Fruit fly (Drosophila melanogaster) whole organism, embryonic: Measurements from ENCODE around the gene Rpp30.
A peak's percentile ranks its signal among the peaks of the same experiment; 100 is the strongest.

Experiments
- Ada2b ChIP-seq: fragments of 200-800 bp; sonication (Bioruptor generic); IDR thresholded peaks from 2 replicates; pipeline ENCODE4 v1.3.6; 2022; ENCODE audit warnings: missing biosample characterization, missing genetic modification characterization
- CG10654 ChIP-seq: fragments of 200-800 bp; sonication (Bioruptor generic); optimal IDR thresholded peaks from 2 replicates; lab custom pipeline; 2016; ENCODE audit warnings: missing biosample characterization, missing genetic modification characterization
- CG10959 ChIP-seq: fragments of 200-800 bp; sonication (Bioruptor generic); IDR thresholded peaks from 2 replicates; pipeline ENCODE4 v1.3.6; 2022; ENCODE audit warnings: missing biosample characterization, missing genetic modification characterization
- CG11456 ChIP-seq: fragments of 200-800 bp; sonication (Bioruptor generic); IDR thresholded peaks from 3 replicates; pipeline ENCODE4 v1.3.6; 2022; ENCODE audit warnings: missing biosample characterization, missing genetic modification characterization
- CG13287 ChIP-seq: fragments of 200-800 bp; sonication (Bioruptor generic); IDR thresholded peaks from 2 replicates; pipeline ENCODE4 v1.3.6; 2022; ENCODE audit warnings: missing biosample characterization, missing genetic modification characterization; ENCODE audit not compliant: partially characterized antibody
- CG17568 ChIP-seq: fragments of 200-800 bp; sonication (Bioruptor generic); optimal IDR thresholded peaks from 2 replicates; lab custom pipeline; 2018; ENCODE audit warnings: missing biosample characterization, mild to moderate bottlenecking, missing genetic modification characterization, moderate library complexity
- CG2678 ChIP-seq: fragments of 200-800 bp; sonication (Bioruptor generic); optimal IDR thresholded peaks from 3 replicates; lab custom pipeline; 2019; ENCODE audit warnings: missing biosample characterization, mild to moderate bottlenecking, missing genetic modification characterization, moderate library complexity
- CG3163 ChIP-seq: fragments of 200-800 bp; sonication (Bioruptor generic); optimal IDR thresholded peaks from 3 replicates; lab custom pipeline; 2016; ENCODE audit warnings: missing biosample characterization, missing genetic modification characterization
- CG34376 ChIP-seq: fragments of 200-800 bp; sonication (Bioruptor generic); optimal IDR thresholded peaks from 2 replicates; lab custom pipeline; 2018; ENCODE audit warnings: missing biosample characterization, mild to moderate bottlenecking, missing genetic modification characterization
- CG4360 ChIP-seq: fragments of 200-800 bp; sonication (Bioruptor generic); IDR thresholded peaks from 2 replicates; pipeline ENCODE4 v1.3.6; 2022; ENCODE audit warnings: missing biosample characterization, missing genetic modification characterization
- CG4617 ChIP-seq: fragments of 200-800 bp; sonication (Bioruptor generic); optimal IDR thresholded peaks from 3 replicates; lab custom pipeline; 2016; ENCODE audit warnings: missing biosample characterization, missing genetic modification characterization, borderline replicate concordance
- CG4820 ChIP-seq: fragments of 200-800 bp; sonication (Bioruptor generic); optimal IDR thresholded peaks from 3 replicates; lab custom pipeline; 2016; ENCODE audit warnings: missing biosample characterization, missing genetic modification characterization
- CG6254 ChIP-seq: fragments of 200-800 bp; sonication (Bioruptor generic); optimal IDR thresholded peaks from 3 replicates; lab custom pipeline; 2017; ENCODE audit warnings: mild to moderate bottlenecking, missing biosample characterization, missing genetic modification reagents, missing genetic modification characterization
- CG6791 ChIP-seq: fragments of 200-800 bp; sonication (Bioruptor generic); IDR thresholded peaks from 3 replicates; pipeline ENCODE4 v1.3.6; 2022; ENCODE audit warnings: missing biosample characterization, missing genetic modification characterization; ENCODE audit not compliant: partially characterized antibody
- CG6854 ChIP-seq: fragments of 200-800 bp; sonication (Bioruptor generic); optimal IDR thresholded peaks from 3 replicates; lab custom pipeline; 2017; ENCODE audit warnings: missing biosample characterization, mild to moderate bottlenecking, missing genetic modification characterization
- CG7839 ChIP-seq: fragments of 200-800 bp; sonication (Bioruptor generic); optimal IDR thresholded peaks from 3 replicates; lab custom pipeline; 2018; ENCODE audit warnings: missing biosample characterization, mild to moderate bottlenecking, missing genetic modification characterization, moderate library complexity
- CG7928 ChIP-seq: fragments of 200-800 bp; sonication (Bioruptor generic); optimal IDR thresholded peaks from 2 replicates; lab custom pipeline; 2017; ENCODE audit warnings: missing biosample characterization, mild to moderate bottlenecking, missing genetic modification characterization
- D19A ChIP-seq: fragments of 200-800 bp; optimal IDR thresholded peaks from 3 replicates; lab custom pipeline; 2019; ENCODE audit warnings: missing biosample characterization, mild to moderate bottlenecking, missing genetic modification characterization, moderate library complexity
- D19B ChIP-seq: fragments of 200-800 bp; sonication (Bioruptor generic); optimal IDR thresholded peaks from 2 replicates; lab custom pipeline; 2017; ENCODE audit warnings: missing biosample characterization, mild to moderate bottlenecking, missing genetic modification characterization
- Fer3 ChIP-seq: fragments of 200-800 bp; sonication (Bioruptor generic); optimal IDR thresholded peaks from 2 replicates; lab custom pipeline; 2018; ENCODE audit warnings: missing biosample characterization, mild to moderate bottlenecking, missing genetic modification characterization, moderate library complexity
- Hmx ChIP-seq: fragments of 200-800 bp; sonication (Bioruptor generic); optimal IDR thresholded peaks from 2 replicates; lab custom pipeline; 2016; ENCODE audit warnings: missing biosample characterization, missing genetic modification characterization
- Mrtf ChIP-seq: fragments of 200-800 bp; sonication (Bioruptor generic); IDR thresholded peaks from 3 replicates; pipeline ENCODE4 v1.3.6; 2022; ENCODE audit warnings: missing biosample characterization, missing genetic modification characterization
- NC2β ChIP-seq: fragments of 200-800 bp; sonication (Bioruptor generic); optimal IDR thresholded peaks from 2 replicates; lab custom pipeline; 2016; ENCODE audit warnings: missing biosample characterization, missing genetic modification characterization
- Oli ChIP-seq: fragments of 200-800 bp; sonication (Bioruptor generic); optimal IDR thresholded peaks from 2 replicates; lab custom pipeline; 2018; ENCODE audit warnings: missing biosample characterization, mild to moderate bottlenecking, missing genetic modification characterization, moderate library complexity
- Side ChIP-seq: fragments of 200-800 bp; sonication (Bioruptor generic); optimal IDR thresholded peaks from 2 replicates; lab custom pipeline; 2016; ENCODE audit warnings: missing biosample characterization, missing genetic modification characterization
- Spps ChIP-seq: fragments of 200-800 bp; sonication (Bioruptor generic); optimal IDR thresholded peaks from 2 replicates; lab custom pipeline; 2018; ENCODE audit warnings: missing biosample characterization, mild to moderate bottlenecking, missing genetic modification characterization
- Sry-δ ChIP-seq: fragments of 200-800 bp; sonication (Bioruptor generic); optimal IDR thresholded peaks from 2 replicates; lab custom pipeline; 2016; ENCODE audit warnings: missing biosample characterization, missing genetic modification characterization
- TFAM ChIP-seq: fragments of 200-800 bp; sonication (Bioruptor generic); optimal IDR thresholded peaks from 2 replicates; lab custom pipeline; 2017; ENCODE audit warnings: missing biosample characterization, missing genetic modification characterization, inconsistent platforms
- abd-A ChIP-seq: fragments of 200-800 bp; sonication (Bioruptor generic); optimal IDR thresholded peaks from 3 replicates; lab custom pipeline; 2019; ENCODE audit warnings: missing biosample characterization, mild to moderate bottlenecking, missing genetic modification characterization, moderate library complexity
- ato ChIP-seq: fragments of 200-800 bp; sonication (Bioruptor generic); IDR thresholded peaks from 2 replicates; pipeline ENCODE4 v1.3.6; 2022; ENCODE audit warnings: missing biosample characterization, missing genetic modification characterization; ENCODE audit not compliant: partially characterized antibody
- bowl ChIP-seq: fragments of 200-800 bp; sonication (Bioruptor generic); IDR thresholded peaks from 2 replicates; pipeline ENCODE4 v1.3.6; 2022; ENCODE audit warnings: missing biosample characterization, missing genetic modification characterization
- br ChIP-seq: fragments of >200 bp; optimal IDR thresholded peaks from 2 replicates; lab custom pipeline; 2017
- caup ChIP-seq: fragments of 200-800 bp; sonication (Bioruptor generic); optimal IDR thresholded peaks from 3 replicates; lab custom pipeline; 2017; ENCODE audit warnings: missing biosample characterization, mild to moderate bottlenecking, missing genetic modification characterization, moderate library complexity; ENCODE audit not compliant: severe bottlenecking
- chif ChIP-seq, 2 experiments: fragments of 200-800 bp; sonication (Bioruptor generic); optimal IDR thresholded peaks; 3 replicates each; lab custom pipeline; 2016; ENCODE audit warnings: missing biosample characterization in 2 of 2, missing genetic modification characterization in 2 of 2
- chm ChIP-seq: fragments of 200-800 bp; sonication (Bioruptor generic); IDR thresholded peaks from 2 replicates; pipeline ENCODE4 v1.3.6; 2022; ENCODE audit warnings: missing biosample characterization, missing genetic modification characterization
- dimm ChIP-seq: fragments of 200-800 bp; sonication (Bioruptor generic); IDR thresholded peaks from 2 replicates; pipeline ENCODE4 v1.3.6; 2022; ENCODE audit warnings: missing biosample characterization, missing genetic modification characterization
- fu2 ChIP-seq: fragments of 200-800 bp; sonication (Bioruptor generic); optimal IDR thresholded peaks from 2 replicates; lab custom pipeline; 2016; ENCODE audit warnings: missing biosample characterization, missing genetic modification characterization
- gcm2 ChIP-seq: fragments of 200-800 bp; sonication (Bioruptor generic); optimal IDR thresholded peaks from 2 replicates; lab custom pipeline; 2016; ENCODE audit warnings: missing biosample characterization, missing genetic modification characterization
- gem ChIP-seq: fragments of 200-800 bp; sonication (Bioruptor generic); optimal IDR thresholded peaks from 2 replicates; lab custom pipeline; 2019; ENCODE audit warnings: missing biosample characterization, mild to moderate bottlenecking, missing genetic modification characterization, moderate library complexity
- hth ChIP-seq: fragments of >200 bp; optimal IDR thresholded peaks from 2 replicates; lab custom pipeline; 2017; ENCODE audit warnings: inconsistent platforms
- ken ChIP-seq: fragments of 200-800 bp; sonication (Bioruptor generic); IDR thresholded peaks from 3 replicates; pipeline ENCODE4 v1.3.6; 2022; ENCODE audit warnings: missing biosample characterization, missing genetic modification characterization
- lola ChIP-seq, 3 experiments: fragments of >200 bp in 2 of 3; fragments of 200-800 bp in 1 of 3; sonication (Bioruptor generic) in 1 of 3; optimal IDR thresholded peaks; 2 replicates each; lab custom pipeline; 2017 to 2019; ENCODE audit warnings: missing biosample characterization in 3 of 3, missing genetic modification characterization in 3 of 3, mild to moderate bottlenecking in 1 of 3, moderate library complexity in 1 of 3
- luna ChIP-seq: fragments of 200-800 bp; sonication (Bioruptor generic); optimal IDR thresholded peaks from 2 replicates; lab custom pipeline; 2016; ENCODE audit warnings: missing biosample characterization, missing genetic modification characterization
- org-1 ChIP-seq: fragments of 200-800 bp; sonication (Bioruptor generic); optimal IDR thresholded peaks from 2 replicates; lab custom pipeline; 2017; ENCODE audit warnings: missing biosample characterization, missing genetic modification characterization
- pb ChIP-seq: fragments of 200-800 bp; sonication (Bioruptor generic); optimal IDR thresholded peaks from 3 replicates; lab custom pipeline; 2016; ENCODE audit warnings: missing biosample characterization, missing genetic modification characterization
- rib ChIP-seq: fragments of 200-800 bp; sonication (Bioruptor generic); IDR thresholded peaks from 2 replicates; pipeline ENCODE4 v1.3.6; 2022; ENCODE audit warnings: missing biosample characterization, missing genetic modification characterization
- sens ChIP-seq: fragments of 200-800 bp; sonication (Bioruptor generic); peaks from one replicate; lab custom pipeline; 2016; ENCODE audit warnings: missing biosample characterization, missing genetic modification characterization
- slp2 ChIP-seq: fragments of 200-800 bp; sonication (Bioruptor generic); optimal IDR thresholded peaks from 2 replicates; lab custom pipeline; 2016; ENCODE audit warnings: missing biosample characterization, missing genetic modification characterization
- tgo ChIP-seq: fragments of 200-800 bp; sonication (Bioruptor generic); IDR thresholded peaks from 3 replicates; pipeline ENCODE4 v1.3.6; 2022; ENCODE audit warnings: missing biosample characterization, missing genetic modification characterization
- tna ChIP-seq: fragments of 200-800 bp; sonication (Bioruptor generic); IDR thresholded peaks from 2 replicates; pipeline ENCODE4 v1.3.6; 2022; ENCODE audit warnings: missing biosample characterization, missing genetic modification characterization; ENCODE audit not compliant: partially characterized antibody
- zfh1 ChIP-seq: fragments of 200-800 bp; sonication (Bioruptor generic); IDR thresholded peaks from 3 replicates; pipeline ENCODE4 v1.3.6; 2022; ENCODE audit warnings: missing biosample characterization, missing genetic modification characterization

Gene Rpp30

DNA sequence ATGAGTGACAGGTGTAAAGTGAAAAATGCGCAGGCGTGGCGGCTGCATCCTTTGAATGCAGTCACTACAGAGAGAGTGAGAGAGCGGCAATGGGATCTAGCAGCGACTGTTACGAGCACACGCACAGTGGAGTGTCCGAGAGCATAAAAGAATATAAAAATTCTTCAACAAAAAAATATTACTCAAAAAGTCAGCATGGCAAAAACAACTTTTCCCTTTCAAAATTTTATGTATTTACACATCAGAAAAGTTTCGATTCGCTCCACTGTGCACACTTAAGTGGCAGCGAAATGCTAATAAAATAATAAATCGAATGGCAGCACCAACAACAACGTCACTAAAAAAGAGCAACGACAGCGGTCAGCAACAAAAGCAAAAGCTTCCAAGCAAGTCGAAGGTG lies 28.8 kb downstream of the Rpp30 start (continued):
- TF ChIP-seq chm (GFP tag; lab: Robert Waterston, UW) = peak; percentile 96
- peak; percentile 75 for TF ChIP-seq slp2 (GFP tag; lab: Kevin White, UChicago)
- no peak for TF ChIP-seq CG13287
- peak; percentile 78 for TF ChIP-seq bowl
- TF ChIP-seq Fer3 (tag; lab: Kevin White, UChicago) = peak; percentile 66
- TF ChIP-seq CG6254 (GFP tag; lab: Kevin White, UChicago) = peak; percentile 91
- TF ChIP-seq lola (GFP tag; optimal IDR thresholded peaks at IDR 0.05; lab: Kevin White, UChicago) = peak in 1 of 3 experiments; percentile 86
- peak; percentile 77 for TF ChIP-seq org-1 (GFP tag; lab: Kevin White, UChicago)
- peak; percentile 78 for TF ChIP-seq CG2678 (tag; lab: Kevin White, UChicago)
- TF ChIP-seq fu2 = peak; percentile 53
- TF ChIP-seq abd-A (tag; lab: Kevin White, UChicago) = no peak
- peak; percentile 25; the same call in 1 of the 2 replicates for TF ChIP-seq rib (GFP tag; lab: Robert Waterston, UW)
- TF ChIP-seq ken = peak; percentile 90
- TF ChIP-seq chif (GFP tag; optimal IDR thresholded peaks at IDR 0.05; lab: Kevin White, UChicago) = peak; percentile 88 to 92
- no peak for TF ChIP-seq CG6854 (GFP tag; lab: Kevin White, UChicago)
- TF ChIP-seq CG17568 (GFP tag; lab: Kevin White, UChicago) = peak; percentile 76
- peak; percentile 86 for TF ChIP-seq Spps
- peak; percentile 82 for TF ChIP-seq Mrtf (GFP tag; lab: Robert Waterston, UW)
- peak; percentile 81 for TF ChIP-seq CG4360 (GFP tag; lab: Robert Waterston, UW)
- no peak for TF ChIP-seq luna (GFP tag; lab: Kevin White, UChicago)
- peak; percentile 45 for TF ChIP-seq Sry-δ (GFP tag; lab: Kevin White, UChicago)
- TF ChIP-seq CG34376 (GFP tag; lab: Kevin White, UChicago) = no peak
- TF ChIP-seq CG4820 (GFP tag; lab: Kevin White, UChicago) = peak; percentile 90
- no peak for TF ChIP-seq CG6791 (GFP tag; lab: Robert Waterston, UW)
- TF ChIP-seq D19A = peak; percentile 75
- TF ChIP-seq br (lab: Kevin White, UChicago) = no peak
- no peak for TF ChIP-seq Hmx
- peak; percentile 84 for TF ChIP-seq CG7839
- peak; percentile 91 for TF ChIP-seq CG10959 (GFP tag; lab: Robert Waterston, UW)
- peak; percentile 87 for TF ChIP-seq Ada2b
- peak; percentile 38 for TF ChIP-seq CG3163 (GFP tag; lab: Kevin White, UChicago)
- no peak for TF ChIP-seq ato (GFP tag; lab: Robert Waterston, UW)
- peak; percentile 88 for TF ChIP-seq Oli (tag; lab: Kevin White, UChicago)
- no peak for TF ChIP-seq hth (lab: Kevin White, UChicago)
- peak; percentile 85 for TF ChIP-seq tgo (GFP tag; lab: Robert Waterston, UW)
- peak; percentile 88 for TF ChIP-seq NC2β
- peak; percentile 97 for TF ChIP-seq zfh1 (GFP tag; lab: Robert Waterston, UW)
- TF ChIP-seq gcm2 = peak; percentile 72
- TF ChIP-seq D19B = no peak
- peak; percentile 98 for TF ChIP-seq sens (GFP tag; lab: Kevin White, UChicago)
- TF ChIP-seq CG4617 (GFP tag; lab: Kevin White, UChicago) = peak; percentile 38
- peak; percentile 89 for TF ChIP-seq dimm (GFP tag; lab: Robert Waterston, UW)
- no peak for TF ChIP-seq CG7928
- TF ChIP-seq TFAM = peak; percentile 36
- TF ChIP-seq Side (GFP tag; lab: Kevin White, UChicago) = peak; percentile 89
- TF ChIP-seq pb (GFP tag; lab: Kevin White, UChicago) = peak; percentile 69
- peak; percentile 77 for TF ChIP-seq CG10654 (GFP tag; lab: Kevin White, UChicago)
- TF ChIP-seq CG11456 (GFP tag; lab: Robert Waterston, UW) = peak; percentile 76; the same call in 2 of the 3 replicates
- TF ChIP-seq caup = peak; percentile 76
- no peak for TF ChIP-seq tna (GFP tag; lab: Robert Waterston, UW)
- peak; percentile 91 for TF ChIP-seq gem (tag; lab: Kevin White, UChicago)
